Fruit fly (Drosophila melanogaster) whole organism, embryonic: Measurements from ENCODE around the gene CG1738.
A peak's percentile ranks its signal among the peaks of the same experiment; 100 is the strongest.

Experiments used
- Ada2b ChIP-seq: fragments of 200-800 bp; sonication (Bioruptor generic); IDR thresholded peaks from 2 replicates; pipeline ENCODE4 v1.3.6; 2022; ENCODE audit warnings: missing biosample characterization, missing genetic modification characterization
- C15 ChIP-seq: fragments of 200-800 bp; sonication (Bioruptor generic); IDR thresholded peaks from 3 replicates; pipeline ENCODE4 v1.3.6; 2022; ENCODE audit warnings: missing biosample characterization, missing genetic modification characterization
- CG14050 ChIP-seq: fragments of 200-800 bp; sonication (Bioruptor generic); IDR thresholded peaks from 3 replicates; pipeline ENCODE4 v1.3.6; 2022; ENCODE audit warnings: missing biosample characterization, missing genetic modification characterization
- CG17328 ChIP-seq: fragments of 200-800 bp; sonication (Bioruptor generic); IDR thresholded peaks from 2 replicates; pipeline ENCODE4 v1.3.6; 2022; ENCODE audit warnings: missing biosample characterization, missing genetic modification characterization
- CG17802 ChIP-seq: fragments of 200-800 bp; sonication (Bioruptor generic); optimal IDR thresholded peaks from 2 replicates; lab custom pipeline; 2018; ENCODE audit warnings: missing biosample characterization, mild to moderate bottlenecking, missing genetic modification characterization, moderate library complexity
- CG2199 ChIP-seq: fragments of 200-800 bp; sonication (Bioruptor generic); IDR thresholded peaks from 3 replicates; pipeline ENCODE4 v1.3.6; 2022; ENCODE audit warnings: missing biosample characterization, missing genetic modification characterization
- CG3065 ChIP-seq: fragments of 200-800 bp; sonication (Bioruptor generic); optimal IDR thresholded peaks from 2 replicates; lab custom pipeline; 2016; ENCODE audit warnings: missing biosample characterization, missing genetic modification characterization
- CG34224 ChIP-seq: fragments of 200-800 bp; sonication (Bioruptor generic); IDR thresholded peaks from 3 replicates; pipeline ENCODE4 v1.3.6; 2022; ENCODE audit warnings: missing biosample characterization, missing genetic modification characterization; ENCODE audit not compliant: partially characterized antibody
- CG3726 ChIP-seq: fragments of 200-800 bp; sonication (Bioruptor generic); IDR thresholded peaks from 3 replicates; pipeline ENCODE4, ENCODE4 v1.3.6; 2022; ENCODE audit warnings: missing biosample characterization, missing genetic modification characterization
- CG3838 ChIP-seq: fragments of 200-800 bp; sonication (Bioruptor generic); optimal IDR thresholded peaks from 3 replicates; lab custom pipeline; 2016; ENCODE audit warnings: missing biosample characterization, missing genetic modification characterization
- CG3847 ChIP-seq: fragments of 200-800 bp; sonication (Bioruptor generic); IDR thresholded peaks from 2 replicates; pipeline ENCODE4 v1.3.6; 2022; ENCODE audit warnings: missing biosample characterization, missing genetic modification characterization
- CG42726 ChIP-seq: fragments of 200-800 bp; sonication (Bioruptor generic); IDR thresholded peaks from 2 replicates; pipeline ENCODE4 v1.3.6; 2022; ENCODE audit warnings: missing biosample characterization, missing genetic modification characterization; ENCODE audit not compliant: partially characterized antibody
- CG4328 ChIP-seq: fragments of 200-800 bp; sonication (Bioruptor generic); optimal IDR thresholded peaks from 3 replicates; lab custom pipeline; 2017; ENCODE audit warnings: missing biosample characterization, missing genetic modification reagents, missing genetic modification characterization
- CG7928 ChIP-seq: fragments of 200-800 bp; sonication (Bioruptor generic); optimal IDR thresholded peaks from 2 replicates; lab custom pipeline; 2017; ENCODE audit warnings: missing biosample characterization, mild to moderate bottlenecking, missing genetic modification characterization
- CG9215 ChIP-seq: fragments of 200-800 bp; sonication (Bioruptor generic); IDR thresholded peaks from 2 replicates; pipeline ENCODE4 v1.3.6; 2022; ENCODE audit warnings: missing biosample characterization, missing genetic modification characterization
- CoRest ChIP-seq: fragments of 200-800 bp; sonication (Bioruptor generic); optimal IDR thresholded peaks from 3 replicates; lab custom pipeline; 2018; ENCODE audit warnings: missing biosample characterization, mild to moderate bottlenecking, missing genetic modification characterization, moderate library complexity
- Dbx ChIP-seq: fragments of 200-800 bp; sonication (Bioruptor generic); IDR thresholded peaks from 3 replicates; pipeline ENCODE4 v1.3.6; 2022; ENCODE audit warnings: missing biosample characterization, missing genetic modification characterization
- Dek ChIP-seq: fragments of 200-800 bp; sonication (Bioruptor generic); optimal IDR thresholded peaks from 3 replicates; lab custom pipeline; 2019; ENCODE audit warnings: missing biosample characterization, mild to moderate bottlenecking, missing genetic modification characterization, moderate library complexity
- Dip3 ChIP-seq: fragments of 200-800 bp; sonication (Bioruptor generic); optimal IDR thresholded peaks from 3 replicates; lab custom pipeline; 2016; ENCODE audit warnings: missing biosample characterization, missing genetic modification characterization
- Elba2 ChIP-seq: fragments of 200-800 bp; sonication (Bioruptor generic); optimal IDR thresholded peaks from 3 replicates; lab custom pipeline; 2016; ENCODE audit warnings: missing biosample characterization, missing genetic modification characterization
- HLH3B ChIP-seq: fragments of 200-800 bp; sonication (Bioruptor generic); IDR thresholded peaks from 2 replicates; pipeline ENCODE4 v1.3.6; 2022; ENCODE audit warnings: missing biosample characterization, missing genetic modification characterization
- Hr51 ChIP-seq, 2 experiments: fragments of 200-800 bp; sonication (Bioruptor generic); optimal IDR thresholded peaks; 2 replicates in 1 of 2; 3 replicates in 1 of 2; lab custom pipeline; 2016 to 2018; ENCODE audit warnings: missing biosample characterization in 2 of 2, missing genetic modification characterization in 2 of 2, mild to moderate bottlenecking in 1 of 2, moderate library complexity in 1 of 2
- MBD-R2 ChIP-seq: fragments of 200-800 bp; sonication (Bioruptor generic); IDR thresholded peaks from 2 replicates; pipeline ENCODE4 v1.3.6; 2022; ENCODE audit warnings: missing biosample characterization, missing genetic modification characterization
- Mes4 ChIP-seq: fragments of 200-800 bp; sonication (Bioruptor generic); optimal IDR thresholded peaks from 2 replicates; lab custom pipeline; 2016; ENCODE audit warnings: missing biosample characterization, missing genetic modification characterization
- Mrtf ChIP-seq: fragments of 200-800 bp; sonication (Bioruptor generic); IDR thresholded peaks from 3 replicates; pipeline ENCODE4 v1.3.6; 2022; ENCODE audit warnings: missing biosample characterization, missing genetic modification characterization
- NC2α ChIP-seq: fragments of 200-800 bp; sonication (Bioruptor generic); optimal IDR thresholded peaks from 2 replicates; lab custom pipeline; 2016; ENCODE audit warnings: missing biosample characterization, missing genetic modification characterization
- ab ChIP-seq: fragments of 200-800 bp; sonication (Bioruptor generic); optimal IDR thresholded peaks from 2 replicates; lab custom pipeline; 2016; ENCODE audit warnings: missing biosample characterization, missing genetic modification characterization
- abd-A ChIP-seq: fragments of 200-800 bp; sonication (Bioruptor generic); optimal IDR thresholded peaks from 3 replicates; lab custom pipeline; 2019; ENCODE audit warnings: missing biosample characterization, mild to moderate bottlenecking, missing genetic modification characterization, moderate library complexity
- ase ChIP-seq: fragments of 200-800 bp; sonication (Bioruptor generic); IDR thresholded peaks from 3 replicates; pipeline ENCODE4 v1.3.6; 2022; ENCODE audit warnings: missing biosample characterization, missing genetic modification characterization
- ash1 ChIP-seq: fragments of 200-800 bp; sonication (Bioruptor generic); optimal IDR thresholded peaks from 2 replicates; lab custom pipeline; 2018; ENCODE audit warnings: missing biosample characterization, mild to moderate bottlenecking, missing genetic modification characterization
- disco-r ChIP-seq: fragments of 200-800 bp; sonication (Bioruptor generic); optimal IDR thresholded peaks from 2 replicates; lab custom pipeline; 2016; ENCODE audit warnings: missing biosample characterization, missing genetic modification characterization
- ems ChIP-seq: fragments of 200-800 bp; sonication (Bioruptor generic); optimal IDR thresholded peaks from 3 replicates; lab custom pipeline; 2016; ENCODE audit warnings: missing biosample characterization, missing genetic modification characterization
- esg ChIP-seq: fragments of 200-800 bp; sonication (Bioruptor generic); conservative IDR thresholded peaks from 2 replicates; pipeline ENCODE4 v1.3.6; 2022; ENCODE audit warnings: missing biosample characterization, missing genetic modification characterization
- fd3F ChIP-seq: fragments of 200-800 bp; sonication (Bioruptor generic); optimal IDR thresholded peaks from 2 replicates; lab custom pipeline; 2018; ENCODE audit warnings: missing biosample characterization, mild to moderate bottlenecking, missing genetic modification characterization, moderate library complexity
- gsb ChIP-seq: fragments of 200-800 bp; sonication (Bioruptor generic); IDR thresholded peaks from 2 replicates; pipeline ENCODE4 v1.3.6; 2022; ENCODE audit warnings: missing biosample characterization, missing genetic modification characterization
- jigr1 ChIP-seq: fragments of 200-800 bp; sonication (Bioruptor generic); IDR thresholded peaks from 3 replicates; pipeline ENCODE4 v1.3.6; 2022; ENCODE audit warnings: missing biosample characterization, missing genetic modification characterization
- jumu ChIP-seq: fragments of 200-800 bp; sonication (Bioruptor generic); optimal IDR thresholded peaks from 3 replicates; lab custom pipeline; 2016; ENCODE audit warnings: missing biosample characterization, missing genetic modification characterization
- ken ChIP-seq: fragments of 200-800 bp; sonication (Bioruptor generic); IDR thresholded peaks from 3 replicates; pipeline ENCODE4 v1.3.6; 2022; ENCODE audit warnings: missing biosample characterization, missing genetic modification characterization
- lilli ChIP-seq: fragments of 200-800 bp; sonication (Bioruptor generic); optimal IDR thresholded peaks from 3 replicates; lab custom pipeline; 2016; ENCODE audit warnings: missing biosample characterization, missing genetic modification characterization
- mirr ChIP-seq: fragments of 200-800 bp; sonication (Bioruptor generic); optimal IDR thresholded peaks from 3 replicates; lab custom pipeline; 2018; ENCODE audit warnings: missing biosample characterization, mild to moderate bottlenecking, missing genetic modification characterization
- pan ChIP-seq, 4 experiments: fragments of >200 bp in 3 of 4; fragments of 200-800 bp in 1 of 4; sonication (Bioruptor generic) in 1 of 4; optimal IDR thresholded peaks in 3 of 4; IDR thresholded peaks in 1 of 4; 2 replicates each; pipeline versions ENCODE4 v1.3.6 to Lab custom; 2017 to 2022; ENCODE audit warnings: missing biosample characterization in 2 of 4, missing genetic modification characterization in 2 of 4, mixed read lengths in 1 of 4
- pita ChIP-seq: fragments of 200-800 bp; sonication (Bioruptor generic); optimal IDR thresholded peaks from 2 replicates; lab custom pipeline; 2017; ENCODE audit warnings: missing biosample characterization, mild to moderate bottlenecking, missing genetic modification characterization
- rib ChIP-seq: fragments of 200-800 bp; sonication (Bioruptor generic); IDR thresholded peaks from 2 replicates; pipeline ENCODE4 v1.3.6; 2022; ENCODE audit warnings: missing biosample characterization, missing genetic modification characterization
- row ChIP-seq: fragments of 200-800 bp; sonication (Bioruptor generic); IDR thresholded peaks from 3 replicates; pipeline ENCODE4 v1.3.6; 2022; ENCODE audit warnings: missing biosample characterization, missing genetic modification characterization
- sc ChIP-seq, 3 experiments: fragments of >200 bp in 2 of 3; fragments of 200-800 bp in 1 of 3; sonication (Bioruptor generic) in 1 of 3; optimal IDR thresholded peaks; 2 replicates in 2 of 3; 3 replicates in 1 of 3; lab custom pipeline; 2017; ENCODE audit warnings: mild to moderate bottlenecking in 1 of 3, missing biosample characterization in 1 of 3, missing genetic modification characterization in 1 of 3, missing genetic modification reagents in 1 of 3
- seq ChIP-seq: fragments of 200-800 bp; sonication (Bioruptor generic); IDR thresholded peaks from 2 replicates; pipeline ENCODE4 v1.3.6; 2022; ENCODE audit warnings: missing biosample characterization, missing genetic modification characterization
- tgo ChIP-seq: fragments of 200-800 bp; sonication (Bioruptor generic); IDR thresholded peaks from 3 replicates; pipeline ENCODE4 v1.3.6; 2022; ENCODE audit warnings: missing biosample characterization, missing genetic modification characterization
- tx ChIP-seq: fragments of 200-800 bp; sonication (Bioruptor generic); optimal IDR thresholded peaks from 2 replicates; lab custom pipeline; 2016; ENCODE audit warnings: missing biosample characterization, missing genetic modification characterization
- vvl ChIP-seq: fragments of 200-800 bp; sonication (Bioruptor generic); IDR thresholded peaks from 2 replicates; pipeline ENCODE4 v1.3.6; 2022; ENCODE audit warnings: missing biosample characterization, missing genetic modification characterization

CG1738 gene

dm6 chrX:11391364-11391915, 42.6 kb downstream of the CG1738 start (continued):
- TF ChIP-seq CG42726 (GFP tag; lab: Robert Waterston, UW) (no peak), Mes4 (GFP tag; lab: Kevin White, UChicago) (no peak), CG3847 (GFP tag; lab: Robert Waterston, UW) (peak; percentile 59), jumu (GFP tag; lab: Kevin White, UChicago) (no peak), jigr1 (GFP tag; lab: Robert Waterston, UW) (no peak), C15 (GFP tag; lab: Robert Waterston, UW) (no peak), HLH3B (GFP tag; lab: Robert Waterston, UW) (peak; percentile 44; the same call in 1 of the 2 replicates), NC2α (GFP tag; lab: Kevin White, UChicago) (no peak), CG34224 (GFP tag; lab: Robert Waterston, UW) (no peak), Hr51 (GFP tag; optimal IDR thresholded peaks at IDR 0.05; lab: Kevin White, UChicago) (peak in 1 of 2 experiments; percentile 49), Dbx (peak; percentile 50; the same call in 2 of the 3 replicates), rib (GFP tag; lab: Robert Waterston, UW) (0 out of 2 replicates have a peak, but pooled peaks have one; percentile 29), ken (0 out of 3 replicates have a peak, but pooled peaks have one; percentile 55), disco-r (GFP tag; lab: Kevin White, UChicago) (no peak), CG4328 (GFP tag; lab: Kevin White, UChicago) (no peak), gsb (GFP tag; lab: Robert Waterston, UW) (no peak), lilli (GFP tag; lab: Kevin White, UChicago) (peak; percentile 43), ase (GFP tag; lab: Robert Waterston, UW) (0 out of 3 replicates have a peak, but pooled peaks have one; percentile 39), abd-A (tag; lab: Kevin White, UChicago) (no peak), CG17802 (tag; lab: Kevin White, UChicago) (no peak), CoRest (tag; lab: Kevin White, UChicago) (peak; percentile 17), CG17328 (GFP tag; lab: Robert Waterston, UW) (peak; percentile 45; the same call in 1 of the 2 replicates), tx (GFP tag; lab: Kevin White, UChicago) (peak; percentile 29), ash1 (GFP tag; lab: Kevin White, UChicago) (no peak), Dip3 (peak; percentile 19), CG7928 (GFP tag; lab: Kevin White, UChicago) (no peak), Dek (tag; lab: Kevin White, UChicago) (peak; percentile 6), ab (GFP tag; lab: Kevin White, UChicago) (no peak), CG2199 (GFP tag; lab: Robert Waterston, UW) (no peak), row (GFP tag; lab: Robert Waterston, UW) (peak; percentile 66), Ada2b (GFP tag; lab: Robert Waterston, UW) (peak; percentile 81), fd3F (GFP tag; lab: Kevin White, UChicago) (peak; percentile 46), vvl (peak; percentile 75), CG3065 (GFP tag; lab: Kevin White, UChicago) (no peak), pan (optimal IDR thresholded peaks at IDR 0.05; lab: Kevin White, UChicago) (no peak), pan (GFP tag; optimal IDR thresholded peaks at IDR 0.05 in 1 of 2, IDR thresholded peaks at IDR 0.05 in 1 of 2) (peak in 1 of 2 experiments; percentile 76), seq (GFP tag; lab: Robert Waterston, UW) (0 out of 2 replicates have a peak, but pooled peaks have one; percentile 6), sc (optimal IDR thresholded peaks at IDR 0.05; lab: Kevin White, UChicago) (no peak), sc (GFP tag; optimal IDR thresholded peaks at IDR 0.05; lab: Kevin White, UChicago) (no peak), CG3838 (GFP tag; lab: Kevin White, UChicago) (no peak), CG14050 (GFP tag; lab: Robert Waterston, UW) (no peak; the same call in 2 of the 3 replicates), MBD-R2 (GFP tag; lab: Robert Waterston, UW) (peak; percentile 11; the same call in 1 of the 2 replicates), CG3726 (0 out of 3 replicates have a peak, but pooled peaks have one; percentile 52), CG9215 (no peak), esg (GFP tag; lab: Robert Waterston, UW) (peak; percentile 68), tgo (peak; percentile 44; the same call in 1 of the 3 replicates), pita (GFP tag; lab: Kevin White, UChicago) (no peak), mirr (GFP tag; lab: Kevin White, UChicago) (no peak), Mrtf (GFP tag; lab: Robert Waterston, UW) (peak; percentile 68; the same call in 2 of the 3 replicates), ems (GFP tag; lab: Kevin White, UChicago) (peak; percentile 3), Elba2 (GFP tag; lab: Kevin White, UChicago) (no peak)
